Worm (Caenorhabditis elegans) whole organism, young adult: ENCODE results near the gene rnp-7.

Experiments used
- B0261.1 ChIP-seq: sonication (generic microtip); optimal IDR thresholded peaks from 2 replicates; lab custom pipeline; 2016; ENCODE audit warnings: mild to moderate bottlenecking, missing genetic modification characterization, moderate library complexity, missing compliant biosample characterization
- C06A6.2 ChIP-seq: fragments of 200-800 bp; sonication (Bioruptor generic); conservative IDR thresholded peaks from 2 replicates; pipeline ENCODE4 v1.3.6; 2022; ENCODE audit warnings: missing genetic modification characterization, missing compliant biosample characterization
- C17E4.6 ChIP-seq: fragments of 200-800 bp; sonication (Bioruptor generic); IDR thresholded peaks from 2 replicates; pipeline ENCODE4 v1.3.6; 2022; ENCODE audit warnings: missing genetic modification reagents, missing genetic modification characterization, missing compliant biosample characterization
- F22D6.2 ChIP-seq: sonication (generic microtip); optimal IDR thresholded peaks from 2 replicates; lab custom pipeline; 2016; ENCODE audit warnings: mild to moderate bottlenecking, missing genetic modification characterization, missing compliant biosample characterization
- F33H1.4 ChIP-seq: fragments of 200-800 bp; sonication (Bioruptor generic); IDR thresholded peaks from 2 replicates; pipeline ENCODE4 v1.3.6; 2022; ENCODE audit warnings: missing genetic modification reagents, missing genetic modification characterization, missing compliant biosample characterization
- F39B2.1 ChIP-seq: fragments of 200-800 bp; sonication (Bioruptor generic); IDR thresholded peaks from 2 replicates; pipeline ENCODE4 v1.3.6; 2022; ENCODE audit warnings: missing genetic modification reagents, missing genetic modification characterization, missing compliant biosample characterization
- F55B11.4 ChIP-seq: sonication (generic microtip); optimal IDR thresholded peaks from 2 replicates; lab custom pipeline; 2016; ENCODE audit warnings: missing compliant biosample characterization, missing genetic modification characterization, borderline replicate concordance; ENCODE audit not compliant: insufficient read depth
- F57A8.1 ChIP-seq: fragments of 200-800 bp; sonication (Bioruptor generic); optimal IDR thresholded peaks from 2 replicates; lab custom pipeline; 2018; ENCODE audit warnings: mild to moderate bottlenecking, missing genetic modification characterization, moderate library complexity, missing compliant biosample characterization
- T07F8.4 ChIP-seq: sonication (generic microtip); optimal IDR thresholded peaks from 2 replicates; lab custom pipeline; 2016; ENCODE audit warnings: mild to moderate bottlenecking, missing genetic modification characterization, moderate library complexity, missing compliant biosample characterization
- ama-1 ChIP-seq, 3 experiments: fragments of 150-350 bp in 1 of 3; sonication (generic microtip) in 2 of 3; optimal IDR thresholded peaks; 2 replicates each; lab custom pipeline; 2014 to 2018; ENCODE audit warnings: missing biosample characterization in 2 of 3, missing genetic modification characterization in 2 of 3, missing genetic modification reagents in 2 of 3
- aptf-2 ChIP-seq: fragments of 200-800 bp; sonication (Bioruptor generic); conservative IDR thresholded peaks from 2 replicates; pipeline ENCODE4 v1.3.6; 2022; ENCODE audit warnings: missing genetic modification reagents, missing genetic modification characterization, missing compliant biosample characterization
- atf-7 ChIP-seq: sonication (generic microtip); optimal IDR thresholded peaks from 2 replicates; lab custom pipeline; 2017; ENCODE audit warnings: mild to moderate bottlenecking, missing genetic modification characterization, missing compliant biosample characterization
- attf-5 ChIP-seq: fragments of 200-800 bp; sonication (Bioruptor generic); optimal IDR thresholded peaks from 2 replicates; lab custom pipeline; 2018; ENCODE audit warnings: mild to moderate bottlenecking, missing genetic modification characterization, missing compliant biosample characterization
- cebp-2 ChIP-seq: fragments of 200-800 bp; sonication (Bioruptor generic); IDR thresholded peaks from 2 replicates; pipeline ENCODE4 v1.3.6; 2022; ENCODE audit warnings: missing genetic modification characterization, missing compliant biosample characterization
- ceh-40 ChIP-seq: fragments of 200-800 bp; sonication (Bioruptor generic); IDR thresholded peaks from 2 replicates; pipeline ENCODE4 v1.3.6; 2022; ENCODE audit warnings: missing genetic modification characterization, missing compliant biosample characterization
- ceh-58 ChIP-seq: fragments of 200-800 bp; sonication (Bioruptor generic); IDR thresholded peaks from 2 replicates; pipeline ENCODE4 v1.3.6; 2022; ENCODE audit warnings: missing genetic modification characterization, missing compliant biosample characterization
- chd-7 ChIP-seq: sonication (generic microtip); optimal IDR thresholded peaks from 2 replicates; lab custom pipeline; 2016; ENCODE audit warnings: mild to moderate bottlenecking, missing genetic modification characterization, moderate library complexity, missing compliant biosample characterization
- die-1 ChIP-seq: sonication (generic microtip); optimal IDR thresholded peaks from 2 replicates; lab custom pipeline; 2016; ENCODE audit warnings: missing genotype, mild to moderate bottlenecking, missing genetic modification characterization, missing compliant biosample characterization
- efl-1 ChIP-seq: fragments of 150-350 bp; optimal IDR thresholded peaks from 2 replicates; lab custom pipeline; 2014; ENCODE audit warnings: missing biosample characterization, missing genetic modification reagents, missing genetic modification characterization
- egl-44 ChIP-seq: fragments of 200-800 bp; sonication (Bioruptor generic); IDR thresholded peaks from 2 replicates; pipeline ENCODE4 v1.3.6; 2022; ENCODE audit warnings: missing genetic modification reagents, missing genetic modification characterization, missing compliant biosample characterization
- egrh-3 ChIP-seq: fragments of 200-800 bp; sonication (Bioruptor generic); IDR thresholded peaks from 2 replicates; pipeline ENCODE4 v1.3.6; 2022; ENCODE audit warnings: missing genetic modification reagents, missing genetic modification characterization, missing compliant biosample characterization
- ekl-4 ChIP-seq: fragments of 200-800 bp; sonication (Bioruptor generic); IDR thresholded peaks from 2 replicates; pipeline ENCODE4 v1.3.6; 2022; ENCODE audit warnings: missing genetic modification reagents, missing genetic modification characterization, missing compliant biosample characterization
- ets-4 ChIP-seq: fragments of 200-800 bp; sonication (Bioruptor generic); optimal IDR thresholded peaks from 2 replicates; lab custom pipeline; 2018; ENCODE audit warnings: mild to moderate bottlenecking, missing genetic modification characterization, missing compliant biosample characterization
- fkh-3 ChIP-seq: sonication (generic microtip); optimal IDR thresholded peaks from 2 replicates; lab custom pipeline; 2016; ENCODE audit warnings: mild to moderate bottlenecking, missing genetic modification characterization, missing compliant biosample characterization
- hmg-1.2 ChIP-seq: fragments of 200-800 bp; sonication (Bioruptor generic); IDR thresholded peaks from 2 replicates; pipeline ENCODE4 v1.3.6; 2022; ENCODE audit warnings: missing genetic modification reagents, missing genetic modification characterization, missing compliant biosample characterization
- hrde-1 ChIP-seq: sonication (generic microtip); optimal IDR thresholded peaks from 2 replicates; lab custom pipeline; 2016; ENCODE audit warnings: missing genetic modification characterization, mild to moderate bottlenecking, missing compliant biosample characterization, moderate library complexity, missing genotype, missing genetic modification reagents, borderline replicate concordance
- nfya-2 ChIP-seq: fragments of 200-800 bp; sonication (Bioruptor generic); IDR thresholded peaks from 2 replicates; pipeline ENCODE4 v1.3.6; 2022; ENCODE audit warnings: missing genetic modification reagents, missing genetic modification characterization, missing compliant biosample characterization
- nhr-120 ChIP-seq: fragments of 200-800 bp; sonication (Bioruptor generic); IDR thresholded peaks from 2 replicates; pipeline ENCODE4 v1.3.6; 2022; ENCODE audit warnings: missing genetic modification characterization, missing compliant biosample characterization
- nhr-27 ChIP-seq: fragments of 200-800 bp; sonication (Bioruptor generic); optimal IDR thresholded peaks from 2 replicates; lab custom pipeline; 2018; ENCODE audit warnings: mild to moderate bottlenecking, missing genetic modification characterization, moderate library complexity, missing compliant biosample characterization
- pbrm-1 ChIP-seq: fragments of 200-800 bp; sonication (Bioruptor generic); IDR thresholded peaks from 2 replicates; pipeline ENCODE4 v1.3.6; 2022; ENCODE audit warnings: missing genetic modification reagents, missing genetic modification characterization, missing compliant biosample characterization
- pha-4 ChIP-seq: fragments of 150-350 bp; sonication (generic microtip); optimal IDR thresholded peaks from 2 replicates; lab custom pipeline; 2014; ENCODE audit warnings: missing biosample characterization, missing genetic modification reagents, missing genetic modification characterization
- rpc-1 ChIP-seq, 2 experiments: fragments of 150-350 bp in 1 of 2; sonication (generic microtip) in 1 of 2; optimal IDR thresholded peaks; 2 replicates each; lab custom pipeline; 2014 to 2018; ENCODE audit warnings: missing biosample characterization in 1 of 2, missing genetic modification characterization in 1 of 2, missing genetic modification reagents in 1 of 2, missing genotype in 1 of 2
- snpc-4 ChIP-seq, 5 experiments: fragments of 150-350 bp in 1 of 5; sonication (generic microtip) in 4 of 5; optimal IDR thresholded peaks; 2 replicates each; lab custom pipeline; 2014 to 2018; ENCODE audit warnings: missing genetic modification characterization in 5 of 5, missing biosample characterization in 3 of 5, antibody characterized with exemption in 2 of 5, mild to moderate bottlenecking in 2 of 5, missing compliant biosample characterization in 2 of 5, missing genotype in 2 of 5, moderate library complexity in 2 of 5, missing genetic modification reagents in 1 of 5
- somi-1 ChIP-seq: fragments of 200-800 bp; sonication (Bioruptor generic); optimal IDR thresholded peaks from 2 replicates; lab custom pipeline; 2018; ENCODE audit warnings: mild to moderate bottlenecking, missing genetic modification characterization, missing compliant biosample characterization
- tbx-9 ChIP-seq: sonication (generic microtip); optimal IDR thresholded peaks from 2 replicates; lab custom pipeline; 2016; ENCODE audit warnings: borderline replicate concordance, missing genetic modification characterization, inconsistent platforms, missing compliant biosample characterization
- unc-62 ChIP-seq: fragments of 150-350 bp; optimal IDR thresholded peaks from 2 replicates; lab custom pipeline; 2014; ENCODE audit warnings: missing biosample characterization, missing genetic modification reagents, missing genetic modification characterization
- xnd-1 ChIP-seq: sonication (generic microtip); optimal IDR thresholded peaks from 2 replicates; lab custom pipeline; 2016; ENCODE audit warnings: missing genotype, missing genetic modification reagents, missing genetic modification characterization, missing compliant biosample characterization
- ztf-28 ChIP-seq: fragments of 200-800 bp; sonication (Bioruptor generic); IDR thresholded peaks from 2 replicates; pipeline ENCODE4 v1.3.6; 2022; ENCODE audit warnings: missing genetic modification reagents, missing genetic modification characterization, missing compliant biosample characterization
- ztf-3 ChIP-seq: fragments of 200-800 bp; sonication (Bioruptor generic); optimal IDR thresholded peaks from 2 replicates; lab custom pipeline; 2018; ENCODE audit warnings: mild to moderate bottlenecking, missing genetic modification characterization, missing compliant biosample characterization
- ztf-6 ChIP-seq: fragments of 200-800 bp; sonication (Bioruptor generic); IDR thresholded peaks from 2 replicates; pipeline ENCODE4 v1.3.6; 2022; ENCODE audit warnings: missing genetic modification reagents, missing genetic modification characterization, missing compliant biosample characterization

The rnp-7 gene

DNA sequence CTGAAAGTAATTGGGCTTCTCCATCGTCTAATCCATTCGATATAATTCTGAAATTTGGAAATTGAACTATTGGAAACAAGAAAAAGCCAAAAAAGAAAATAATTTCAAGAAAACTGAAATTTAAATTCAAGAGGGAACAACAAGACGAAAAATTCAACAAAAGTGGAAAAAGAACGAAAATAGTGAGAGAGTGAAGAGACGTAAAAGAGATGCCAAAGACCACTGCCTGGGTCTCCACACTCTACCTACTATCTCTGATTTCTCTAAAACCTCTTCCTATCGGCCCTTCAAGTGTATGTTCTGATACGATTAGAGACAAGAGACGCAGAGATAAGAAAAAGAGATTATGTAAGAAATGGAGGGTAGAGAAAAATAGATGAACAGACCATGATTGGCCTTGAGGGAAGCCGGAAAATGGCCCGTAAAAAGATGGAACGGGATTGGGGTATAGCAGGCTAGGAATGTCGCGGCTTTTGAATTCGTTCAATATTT lies 7.2 kb downstream of the rnp-7 start, which contains the start of gene ogt-1 (continued):
- no peak for TF ChIP-seq ama-1 (optimal IDR thresholded peaks at IDR 0.05; lab: Kevin White, UChicago)
- no peak for TF ChIP-seq ama-1 (GFP tag; optimal IDR thresholded peaks at IDR 0.05; lab: Kevin White, UChicago)
- TF ChIP-seq ztf-6 (GFP tag; lab: Robert Waterston, UW), result no peak
- no peak for TF ChIP-seq efl-1 (GFP tag; lab: Kevin White, UChicago)
- TF ChIP-seq hrde-1, result no peak
- TF ChIP-seq F57A8.1 (GFP tag; lab: Kevin White, UChicago), result no peak
- TF ChIP-seq egl-44, result no peak
- TF ChIP-seq pbrm-1 (GFP tag; lab: Robert Waterston, UW), result peak; percentile 42; the same call in 1 of the 2 replicates
- TF ChIP-seq F55B11.4 (tag; lab: Kevin White, UChicago), result no peak
- no peak for TF ChIP-seq ceh-40 (GFP tag; lab: Robert Waterston, UW)
- no peak for TF ChIP-seq ztf-28 (GFP tag; lab: Robert Waterston, UW)
- TF ChIP-seq B0261.1 (tag; lab: Kevin White, UChicago), result no peak
- TF ChIP-seq fkh-3 (tag; lab: Kevin White, UChicago), result no peak
- no peak for TF ChIP-seq xnd-1 (tag; lab: Kevin White, UChicago)
- TF ChIP-seq nhr-27 (tag; lab: Kevin White, UChicago), result no peak
- no peak for TF ChIP-seq tbx-9
- peak; percentile 89 for TF ChIP-seq hmg-1.2 (GFP tag; lab: Robert Waterston, UW)
- peak; percentile 15 for TF ChIP-seq die-1 (tag; lab: Kevin White, UChicago)
- TF ChIP-seq pha-4, result no peak
- no peak for TF ChIP-seq rpc-1 (optimal IDR thresholded peaks at IDR 0.05; lab: Kevin White, UChicago)
- no peak for TF ChIP-seq rpc-1 (tag; optimal IDR thresholded peaks at IDR 0.05; lab: Kevin White, UChicago)
- TF ChIP-seq ceh-58 (GFP tag; lab: Robert Waterston, UW), result no peak
- no peak for TF ChIP-seq F33H1.4
- TF ChIP-seq nfya-2 (GFP tag; lab: Robert Waterston, UW), result no peak
- no peak; the same call in 1 of the 2 replicates for TF ChIP-seq egrh-3 (GFP tag; lab: Robert Waterston, UW)
- peak; percentile 65; the same call in 1 of the 2 replicates for TF ChIP-seq C06A6.2 (GFP tag; lab: Robert Waterston, UW)
- no peak for TF ChIP-seq snpc-4 (GFP tag; optimal IDR thresholded peaks at IDR 0.05; lab: Kevin White, UChicago)
- TF ChIP-seq snpc-4 (tag; optimal IDR thresholded peaks at IDR 0.05; lab: Kevin White, UChicago), result peak in 2 of 4 experiments; percentile 56 to 69
- peak; percentile 59 for TF ChIP-seq aptf-2
- TF ChIP-seq somi-1, result no peak
- no peak for TF ChIP-seq F22D6.2 (tag; lab: Kevin White, UChicago)
- TF ChIP-seq T07F8.4 (tag; lab: Kevin White, UChicago), result no peak
- TF ChIP-seq ets-4 (GFP tag; lab: Kevin White, UChicago), result no peak
- no peak for TF ChIP-seq C17E4.6 (GFP tag; lab: Robert Waterston, UW)
- peak; percentile 44 for TF ChIP-seq attf-5 (GFP tag; lab: Kevin White, UChicago)
- peak; percentile 28 for TF ChIP-seq unc-62 (GFP tag; lab: Kevin White, UChicago)
- peak; percentile 69 for TF ChIP-seq ekl-4
- TF ChIP-seq F39B2.1 (GFP tag; lab: Robert Waterston, UW), result no peak
- peak; percentile 25 for TF ChIP-seq chd-7 (tag; lab: Kevin White, UChicago)
- no peak for TF ChIP-seq cebp-2 (GFP tag; lab: Robert Waterston, UW)
- TF ChIP-seq ztf-3 (GFP tag; lab: Kevin White, UChicago), result no peak
- no peak for TF ChIP-seq nhr-120 (GFP tag; lab: Robert Waterston, UW)
- peak; percentile 75 for TF ChIP-seq atf-7 (tag; lab: Kevin White, UChicago)
